Worm (Caenorhabditis elegans) whole organism, L1 larva: Measurements from ENCODE around the gene R08C7.12.
A peak's percentile ranks its signal among the peaks of the same experiment; 100 is the strongest.

Source experiments
- C04F5.9 ChIP-seq: sonication (generic microtip); optimal IDR thresholded peaks from 2 replicates; lab custom pipeline; 2016; ENCODE audit warnings: missing genetic modification characterization, missing compliant biosample characterization
- F16B12.6 ChIP-seq: fragments of 150-350 bp; optimal IDR thresholded peaks from 2 replicates; lab custom pipeline; 2014; ENCODE audit warnings: missing biosample characterization, missing genetic modification characterization
- Y116A8C.19 ChIP-seq: sonication (generic microtip); optimal IDR thresholded peaks from 2 replicates; lab custom pipeline; 2016; ENCODE audit warnings: missing compliant biosample characterization, missing genetic modification characterization, borderline replicate concordance
- alr-1 ChIP-seq: fragments of 200-800 bp; sonication (Bioruptor generic); optimal IDR thresholded peaks from 2 replicates; lab custom pipeline; 2018; ENCODE audit warnings: borderline replicate concordance, mild to moderate bottlenecking, missing genetic modification characterization, missing compliant biosample characterization
- ama-1 ChIP-seq: fragments of 150-350 bp; optimal IDR thresholded peaks from 2 replicates; lab custom pipeline; 2014
- blmp-1 ChIP-seq: fragments of 150-350 bp; optimal IDR thresholded peaks from 2 replicates; lab custom pipeline; 2014; ENCODE audit warnings: missing biosample characterization, missing genetic modification characterization
- ceh-63 ChIP-seq: fragments of 200-800 bp; sonication (Bioruptor generic); optimal IDR thresholded peaks from 2 replicates; lab custom pipeline; 2018; ENCODE audit warnings: mild to moderate bottlenecking, missing genetic modification characterization, missing compliant biosample characterization
- ceh-88 ChIP-seq: fragments of 200-800 bp; sonication (Bioruptor generic); IDR thresholded peaks from 2 replicates; pipeline ENCODE4 v1.3.6; 2022; ENCODE audit warnings: missing genetic modification characterization, missing compliant biosample characterization
- dpl-1 ChIP-seq, 3 experiments: fragments of 150-350 bp in 2 of 3; sonication (generic microtip) in 1 of 3; optimal IDR thresholded peaks; 2 replicates each; lab custom pipeline; 2014 to 2017; ENCODE audit warnings: missing biosample characterization in 3 of 3, missing genetic modification characterization in 3 of 3, missing genetic modification reagents in 3 of 3
- efl-1 ChIP-seq, 4 experiments: fragments of 150-350 bp; optimal IDR thresholded peaks in 3 of 4; peaks in 1 of 4; 1 replicate in 1 of 4; 2 replicates in 3 of 4; lab custom pipeline; 2014; ENCODE audit warnings: missing biosample characterization in 2 of 4, missing genetic modification characterization in 2 of 4, missing genetic modification reagents in 2 of 4
- egl-27 ChIP-seq, 2 experiments: fragments of 150-350 bp in 1 of 2; sonication (generic microtip); optimal IDR thresholded peaks; 3 replicates each; lab custom pipeline; 2017 to 2018; ENCODE audit warnings: missing biosample characterization in 2 of 2, missing genetic modification characterization in 2 of 2, missing genetic modification reagents in 2 of 2
- fkh-4 ChIP-seq: sonication (generic microtip); optimal IDR thresholded peaks from 2 replicates; lab custom pipeline; 2016; ENCODE audit warnings: missing compliant biosample characterization, missing genetic modification characterization, borderline replicate concordance
- fos-1 ChIP-seq: fragments of 150-350 bp; optimal IDR thresholded peaks from 2 replicates; lab custom pipeline; 2014; ENCODE audit warnings: missing biosample characterization, missing genetic modification characterization
- grh-1 ChIP-seq: fragments of 200-800 bp; sonication (Bioruptor generic); IDR thresholded peaks from 2 replicates; pipeline ENCODE4 v1.3.6; 2022; ENCODE audit warnings: missing genetic modification reagents, missing genetic modification characterization, missing compliant biosample characterization
- hlh-4 ChIP-seq: sonication (generic microtip); optimal IDR thresholded peaks from 2 replicates; lab custom pipeline; 2016; ENCODE audit warnings: mild to moderate bottlenecking, missing genetic modification characterization, missing compliant biosample characterization
- hpl-2 ChIP-seq: fragments of 150-350 bp; optimal IDR thresholded peaks from 2 replicates; lab custom pipeline; 2014; ENCODE audit warnings: missing biosample characterization, missing genetic modification reagents, missing genetic modification characterization
- isw-1 ChIP-seq: fragments of 200-800 bp; sonication (Bioruptor generic); IDR thresholded peaks from 2 replicates; pipeline ENCODE4 v1.3.6; 2022; ENCODE audit warnings: missing genetic modification characterization, missing compliant biosample characterization
- jun-1 ChIP-seq: fragments of 150-350 bp; optimal IDR thresholded peaks from 2 replicates; lab custom pipeline; 2014; ENCODE audit warnings: missing biosample characterization, missing genetic modification reagents, missing genetic modification characterization
- lin-15B ChIP-seq: fragments of 150-350 bp; sonication (generic microtip); optimal IDR thresholded peaks from 3 replicates; lab custom pipeline; 2014; ENCODE audit warnings: missing biosample characterization, missing genetic modification characterization
- lir-3 ChIP-seq: sonication (generic microtip); optimal IDR thresholded peaks from 2 replicates; lab custom pipeline; 2016; ENCODE audit warnings: mild to moderate bottlenecking, missing genetic modification characterization, moderate library complexity, missing compliant biosample characterization; ENCODE audit not compliant: poor library complexity
- lsy-2 ChIP-seq, 2 experiments: fragments of 150-350 bp; optimal IDR thresholded peaks; 2 replicates each; lab custom pipeline; 2014; ENCODE audit warnings: missing biosample characterization in 2 of 2, missing genetic modification characterization in 2 of 2
- mab-9 ChIP-seq: fragments of 200-800 bp; sonication (Bioruptor generic); IDR thresholded peaks from 2 replicates; pipeline ENCODE4 v1.3.6; 2022; ENCODE audit warnings: missing genetic modification reagents, missing genetic modification characterization, missing compliant biosample characterization
- mdl-1 ChIP-seq, 2 experiments: fragments of 150-350 bp; optimal IDR thresholded peaks; 2 replicates each; lab custom pipeline; 2014 to 2017; ENCODE audit warnings: missing biosample characterization in 2 of 2, missing genetic modification characterization in 2 of 2, inconsistent platforms in 1 of 2
- mef-2 ChIP-seq: fragments of 150-350 bp; optimal IDR thresholded peaks from 2 replicates; lab custom pipeline; 2014; ENCODE audit warnings: missing biosample characterization, missing genetic modification characterization
- nhr-11 ChIP-seq: fragments of 150-350 bp; optimal IDR thresholded peaks from 2 replicates; lab custom pipeline; 2014; ENCODE audit warnings: missing biosample characterization, missing genetic modification characterization
- nhr-12 ChIP-seq: sonication (generic microtip); optimal IDR thresholded peaks from 2 replicates; lab custom pipeline; 2017; ENCODE audit warnings: missing biosample characterization, missing genetic modification characterization
- nhr-19 ChIP-seq: fragments of 200-800 bp; sonication (Bioruptor generic); conservative IDR thresholded peaks from 2 replicates; pipeline ENCODE4 v1.3.6; 2022; ENCODE audit warnings: missing genetic modification characterization, missing compliant biosample characterization
- nhr-237 ChIP-seq: fragments of 150-350 bp; optimal IDR thresholded peaks from 2 replicates; lab custom pipeline; 2014; ENCODE audit warnings: missing biosample characterization, missing genetic modification characterization
- nhr-71 ChIP-seq: sonication (generic microtip); optimal IDR thresholded peaks from 2 replicates; lab custom pipeline; 2016; ENCODE audit warnings: mild to moderate bottlenecking, missing genetic modification characterization, moderate library complexity, missing compliant biosample characterization
- nhr-76 ChIP-seq: sonication (generic microtip); optimal IDR thresholded peaks from 2 replicates; lab custom pipeline; 2017; ENCODE audit warnings: missing biosample characterization, missing genetic modification characterization
- nhr-85 ChIP-seq: sonication (generic microtip); peaks from one replicate; lab custom pipeline; 2016; ENCODE audit warnings: missing genetic modification characterization, inconsistent platforms, missing compliant biosample characterization
- nhr-90 ChIP-seq: sonication (generic microtip); optimal IDR thresholded peaks from 2 replicates; lab custom pipeline; 2016; ENCODE audit warnings: mild to moderate bottlenecking, missing genetic modification characterization, missing compliant biosample characterization; ENCODE audit not compliant: poor library complexity
- pax-3 ChIP-seq: fragments of 200-800 bp; sonication (Bioruptor generic); optimal IDR thresholded peaks from 2 replicates; lab custom pipeline; 2018; ENCODE audit warnings: mild to moderate bottlenecking, missing genetic modification characterization, moderate library complexity, missing compliant biosample characterization
- rnt-1 ChIP-seq: sonication (generic microtip); optimal IDR thresholded peaks from 2 replicates; lab custom pipeline; 2016; ENCODE audit warnings: mild to moderate bottlenecking, missing genetic modification characterization, moderate library complexity, missing compliant biosample characterization
- skn-1 ChIP-seq: fragments of 150-350 bp; optimal IDR thresholded peaks from 2 replicates; lab custom pipeline; 2014; ENCODE audit warnings: missing biosample characterization, missing genetic modification characterization
- snpc-4 ChIP-seq: fragments of 150-350 bp; optimal IDR thresholded peaks from 2 replicates; lab custom pipeline; 2014; ENCODE audit warnings: missing biosample characterization, missing genetic modification characterization
- sox-4 ChIP-seq: sonication (generic microtip); optimal IDR thresholded peaks from 2 replicates; lab custom pipeline; 2016; ENCODE audit warnings: missing genetic modification characterization, missing compliant biosample characterization
- sptf-1 ChIP-seq: fragments of 150-350 bp; optimal IDR thresholded peaks from 2 replicates; lab custom pipeline; 2014; ENCODE audit warnings: missing biosample characterization, missing genetic modification characterization
- sup-37 ChIP-seq: fragments of 200-800 bp; sonication (Bioruptor generic); optimal IDR thresholded peaks from 2 replicates; lab custom pipeline; 2018; ENCODE audit warnings: mild to moderate bottlenecking, missing genetic modification characterization, missing compliant biosample characterization
- swsn-7 ChIP-seq: sonication (generic microtip); optimal IDR thresholded peaks from 2 replicates; lab custom pipeline; 2016; ENCODE audit warnings: missing genetic modification characterization, missing compliant biosample characterization
- tlp-1 ChIP-seq: fragments of 150-350 bp; optimal IDR thresholded peaks from 2 replicates; lab custom pipeline; 2014; ENCODE audit warnings: missing biosample characterization, missing genetic modification characterization
- unc-130 ChIP-seq: fragments of 150-350 bp; optimal IDR thresholded peaks from 2 replicates; lab custom pipeline; 2017; ENCODE audit warnings: missing biosample characterization, missing genetic modification characterization, inconsistent platforms
- unc-86 ChIP-seq: sonication (generic microtip); optimal IDR thresholded peaks from 2 replicates; lab custom pipeline; 2016; ENCODE audit warnings: missing genetic modification characterization, missing compliant biosample characterization
- vab-15 ChIP-seq: sonication (generic microtip); optimal IDR thresholded peaks from 2 replicates; lab custom pipeline; 2017; ENCODE audit warnings: missing genotype, mild to moderate bottlenecking, missing genetic modification characterization, missing compliant biosample characterization
- zag-1 ChIP-seq: fragments of 150-350 bp; optimal IDR thresholded peaks from 2 replicates; lab custom pipeline; 2014; ENCODE audit warnings: missing biosample characterization, missing genetic modification characterization
- ztf-11 ChIP-seq, 2 experiments: sonication (generic microtip); optimal IDR thresholded peaks; 2 replicates each; lab custom pipeline; 2016 to 2017; ENCODE audit warnings: missing genetic modification characterization in 2 of 2, missing biosample characterization in 1 of 2, missing compliant biosample characterization in 1 of 2

R08C7.12 gene

DNA sequence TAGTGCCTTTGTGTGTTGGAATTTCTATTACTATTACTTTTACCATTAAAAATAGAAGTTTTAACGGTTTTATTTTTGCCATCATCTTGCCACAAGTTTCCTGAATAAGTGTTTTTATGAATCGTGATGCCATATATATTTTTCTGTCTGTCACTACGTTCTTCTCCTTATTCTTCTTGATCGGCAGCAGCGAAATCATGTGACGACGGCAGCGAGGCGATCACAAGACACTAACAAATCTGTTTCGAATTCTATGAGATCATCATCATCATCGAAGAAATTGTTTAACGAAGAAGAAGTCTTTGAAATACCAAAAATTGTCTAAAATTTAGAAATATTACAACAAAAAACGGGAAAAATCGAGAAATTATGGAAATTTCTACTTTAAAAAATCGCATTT lies 47.1 kb upstream of the R08C7.12 start (continued):
- TF ChIP-seq blmp-1 = peak; percentile 88
- TF ChIP-seq mdl-1 (tag; optimal IDR thresholded peaks at IDR 0.05; lab: Kevin White, UChicago) = peak in 1 of 2 experiments; percentile 78
- no peak for TF ChIP-seq egl-27 (tag; optimal IDR thresholded peaks at IDR 0.05; lab: Kevin White, UChicago)
- peak; percentile 61 for TF ChIP-seq nhr-19 (GFP tag; lab: Robert Waterston, UW)
- no peak for TF ChIP-seq ceh-63 (GFP tag; lab: Kevin White, UChicago)
- no peak for TF ChIP-seq lin-15B (tag; lab: Kevin White, UChicago)
- TF ChIP-seq snpc-4 (tag; lab: Kevin White, UChicago) = peak; percentile 25
- TF ChIP-seq swsn-7 = peak; percentile 38
- no peak for TF ChIP-seq jun-1 (tag; lab: Kevin White, UChicago)
- peak; percentile 37 for TF ChIP-seq sox-4
- TF ChIP-seq nhr-11 (tag; lab: Kevin White, UChicago) = peak; percentile 1
- peak; percentile 96 for TF ChIP-seq nhr-85
- TF ChIP-seq fos-1 = no peak
- no peak for TF ChIP-seq tlp-1 (tag; lab: Kevin White, UChicago)
- no peak for TF ChIP-seq fkh-4 (tag; lab: Kevin White, UChicago)
- TF ChIP-seq nhr-76 (tag; lab: Kevin White, UChicago) = no peak
- TF ChIP-seq nhr-12 (tag; lab: Kevin White, UChicago) = no peak
- TF ChIP-seq grh-1 (GFP tag; lab: Robert Waterston, UW) = peak; percentile 60
- no peak for TF ChIP-seq mef-2 (tag; lab: Kevin White, UChicago)
- TF ChIP-seq dpl-1 (GFP tag; optimal IDR thresholded peaks at IDR 0.05; lab: Kevin White, UChicago) = peak; percentile 16 to 54 (median 33)
- TF ChIP-seq rnt-1 (tag; lab: Kevin White, UChicago) = no peak
- no peak for TF ChIP-seq alr-1 (tag; lab: Kevin White, UChicago)
- TF ChIP-seq lir-3 (tag; lab: Kevin White, UChicago) = peak; percentile 24
- no peak for TF ChIP-seq unc-86 (tag; lab: Kevin White, UChicago)
- peak; percentile 82 for TF ChIP-seq nhr-90
- TF ChIP-seq F16B12.6 (tag; lab: Kevin White, UChicago) = no peak
- TF ChIP-seq isw-1 (GFP tag; lab: Robert Waterston, UW) = no peak
- no peak for TF ChIP-seq vab-15 (tag; lab: Kevin White, UChicago)
- TF ChIP-seq lsy-2 (tag; optimal IDR thresholded peaks at IDR 0.05; lab: Kevin White, UChicago) = peak; percentile 64 to 71
- TF ChIP-seq Y116A8C.19 (tag; lab: Kevin White, UChicago) = no peak
- peak; percentile 89 for TF ChIP-seq nhr-71 (tag; lab: Kevin White, UChicago)
- peak; percentile 85 for TF ChIP-seq unc-130 (tag; lab: Kevin White, UChicago)
- peak in 1 of 2 experiments; percentile 27 for TF ChIP-seq efl-1 (optimal IDR thresholded peaks at IDR 0.05; lab: Kevin White, UChicago)
- peak; percentile 9 to 45 for TF ChIP-seq efl-1 (GFP tag; optimal IDR thresholded peaks at IDR 0.05 in 1 of 2; lab: Kevin White, UChicago)
- no peak for TF ChIP-seq hpl-2 (GFP tag; lab: Kevin White, UChicago)
- TF ChIP-seq skn-1 (tag; lab: Kevin White, UChicago) = peak; percentile 67
- no peak for TF ChIP-seq sup-37 (GFP tag; lab: Kevin White, UChicago)
- no peak for TF ChIP-seq ama-1 (lab: Kevin White, UChicago)
- TF ChIP-seq pax-3 (tag; lab: Kevin White, UChicago) = peak; percentile 37
- no peak for TF ChIP-seq ceh-88
- TF ChIP-seq zag-1 = no peak
- TF ChIP-seq mab-9 (GFP tag; lab: Robert Waterston, UW) = no peak
- no peak for TF ChIP-seq sptf-1 (tag; lab: Kevin White, UChicago)
- TF ChIP-seq hlh-4 (tag; lab: Kevin White, UChicago) = no peak
- TF ChIP-seq C04F5.9 (tag; lab: Kevin White, UChicago) = no peak
- no peak for TF ChIP-seq ztf-11 (tag; optimal IDR thresholded peaks at IDR 0.05; lab: Kevin White, UChicago)
- no peak for TF ChIP-seq nhr-237 (tag; lab: Kevin White, UChicago)
